Worm (Caenorhabditis elegans) whole organism, L3 larva: Measurements from ENCODE around the gene F33C8.4.

Experiments used
- fkh-10 ChIP-seq: sonication (generic microtip); optimal IDR thresholded peaks from 2 replicates; lab custom pipeline; 2017; ENCODE audit warnings: missing biosample characterization, missing genetic modification reagents, missing genetic modification characterization
- lin-15B ChIP-seq: fragments of 150-350 bp; optimal IDR thresholded peaks from 2 replicates; lab custom pipeline; 2014; ENCODE audit warnings: missing biosample characterization, missing genetic modification characterization
- lin-39 ChIP-seq: fragments of 150-350 bp; optimal IDR thresholded peaks from 2 replicates; lab custom pipeline; 2018; ENCODE audit warnings: missing biosample characterization, missing genetic modification reagents, missing genetic modification characterization
- nhr-11 ChIP-seq: fragments of 150-350 bp; optimal IDR thresholded peaks from 2 replicates; lab custom pipeline; 2014; ENCODE audit warnings: missing biosample characterization, missing genetic modification characterization
- snpc-4 ChIP-seq: fragments of 150-350 bp; optimal IDR thresholded peaks from 2 replicates; lab custom pipeline; 2014; ENCODE audit warnings: missing biosample characterization, missing genetic modification characterization

ce11 chrX:14695892-14696291 lies 36.2 kb upstream of the F33C8.4 start:
- TF ChIP-seq lin-39 (tag; lab: Kevin White, UChicago) (no peak), fkh-10 (no peak), snpc-4 (tag; lab: Kevin White, UChicago) (no peak), lin-15B (no peak), nhr-11 (no peak)
